Worm (Caenorhabditis elegans): ENCODE data around the gene F44A6.4.

DNA sequence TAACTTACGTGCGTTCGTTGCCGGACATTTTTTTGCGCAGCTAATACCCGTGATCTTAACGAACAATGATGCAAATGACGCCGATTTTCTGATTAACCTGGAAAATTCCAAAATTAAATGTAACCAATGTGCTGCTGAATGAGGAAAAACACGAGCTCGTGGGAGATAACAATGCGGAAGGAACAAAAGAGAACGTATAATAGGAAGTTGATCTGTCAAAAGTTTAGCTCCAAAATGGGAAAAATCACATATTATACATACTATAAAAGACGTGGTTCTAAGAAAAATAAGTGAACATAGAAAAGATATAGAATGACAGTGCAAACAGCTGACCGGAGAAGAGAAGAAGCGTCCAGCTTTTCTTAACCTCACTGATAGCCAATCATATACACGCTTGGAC lies 37.5 kb upstream of the F44A6.4 start, which contains the start of gene C14H10.2:
- TF ChIP-seq unc-39 (tag; optimal IDR thresholded peaks at IDR 0.05) = no peak
- TF ChIP-seq mls-2 (tag; optimal IDR thresholded peaks at IDR 0.05) = no peak
- TF ChIP-seq lsy-2 (tag; optimal IDR thresholded peaks at IDR 0.05) = no peak
- TF ChIP-seq snpc-4 (tag; optimal IDR thresholded peaks at IDR 0.05) = no peak
- no peak for TF ChIP-seq unc-62 (GFP tag; optimal IDR thresholded peaks at IDR 0.05)
- TF ChIP-seq nhr-237 (tag; optimal IDR thresholded peaks at IDR 0.05) = no peak
- no peak for TF ChIP-seq nhr-76 (tag; optimal IDR thresholded peaks at IDR 0.05)

Data from whole organism, mixed stage, embryonic.